Worm (Caenorhabditis elegans): Measurements from ENCODE around the gene F26D2.15.

Gene F26D2.15

DNA sequence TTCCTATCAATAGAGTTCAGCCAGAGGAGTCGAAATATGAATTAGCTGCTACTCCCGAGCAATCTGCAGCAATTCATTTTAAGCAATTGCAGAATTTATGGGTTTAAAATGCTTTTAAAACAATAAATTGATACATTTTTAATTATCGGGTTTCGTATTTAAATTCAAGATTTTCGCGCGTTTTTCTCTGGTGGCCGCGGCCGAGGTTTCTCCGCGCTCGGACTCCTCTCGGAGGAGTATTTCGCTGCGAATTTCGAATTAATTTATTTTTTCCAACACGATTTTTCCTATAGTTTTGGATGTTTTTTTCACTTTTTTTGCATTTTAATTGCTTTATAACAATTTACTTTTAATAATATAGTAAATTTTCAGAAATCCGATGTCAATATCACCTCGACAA is 36.1 kb upstream of the F26D2.15 start, which contains the start of gene F13A7.14:
Gene F13A7.14 (plus strand): TSS at position 373 of the 400 bp plus-strand sequence.
- peak; percentile 22 for TF ChIP-seq lin-13 (tag; optimal IDR thresholded peaks at IDR 0.05)
- no peak for TF ChIP-seq ztf-11 (tag; optimal IDR thresholded peaks at IDR 0.05)
- TF ChIP-seq bed-3 (GFP tag; optimal IDR thresholded peaks at IDR 0.05): no peak
- TF ChIP-seq flh-1 (GFP tag; optimal IDR thresholded peaks at IDR 0.05): no peak
- TF ChIP-seq hlh-1 (tag; optimal IDR thresholded peaks at IDR 0.05): no peak
- TF ChIP-seq ces-1 (GFP tag; optimal IDR thresholded peaks at IDR 0.05): peak; percentile 52
- TF ChIP-seq ham-2 (GFP tag; optimal IDR thresholded peaks at IDR 0.05): no peak
- no peak for TF ChIP-seq snpc-4 (tag; optimal IDR thresholded peaks at IDR 0.05)
- no peak for TF ChIP-seq ceh-39 (tag; optimal IDR thresholded peaks at IDR 0.05)
- no peak for TF ChIP-seq ceh-83 (GFP tag; optimal IDR thresholded peaks at IDR 0.05)
- TF ChIP-seq tbx-8 (GFP tag; optimal IDR thresholded peaks at IDR 0.05): no peak
- no peak for TF ChIP-seq blmp-1 (tag; optimal IDR thresholded peaks at IDR 0.05)
- no peak for TF ChIP-seq nhr-2 (tag; optimal IDR thresholded peaks at IDR 0.05)
- no peak for TF ChIP-seq sem-2 (GFP tag; optimal IDR thresholded peaks at IDR 0.05)
- TF ChIP-seq nhr-237 (tag; optimal IDR thresholded peaks at IDR 0.05): peak; percentile 47
- no peak for TF ChIP-seq elt-3 (tag; optimal IDR thresholded peaks at IDR 0.05)
- TF ChIP-seq pha-4 (tag; optimal IDR thresholded peaks at IDR 0.05): no peak
- TF ChIP-seq nhr-28 (tag; optimal IDR thresholded peaks at IDR 0.05): no peak
- TF ChIP-seq lsy-2 (tag; optimal IDR thresholded peaks at IDR 0.05): peak; percentile 59
- no peak for TF ChIP-seq nhr-12 (tag; optimal IDR thresholded peaks at IDR 0.05)
- no peak for TF ChIP-seq lin-32 (GFP tag; optimal IDR thresholded peaks at IDR 0.05)
- no peak for TF ChIP-seq mls-2 (tag; optimal IDR thresholded peaks at IDR 0.05)
- no peak for TF ChIP-seq unc-62 (GFP tag; optimal IDR thresholded peaks at IDR 0.05)
- no peak for TF ChIP-seq zip-8 (tag; optimal IDR thresholded peaks at IDR 0.05)
- peak; percentile 17 for TF ChIP-seq mep-1 (tag; optimal IDR thresholded peaks at IDR 0.05)
- peak; percentile 38 for TF ChIP-seq sptf-1 (tag; optimal IDR thresholded peaks at IDR 0.05)
- no peak for TF ChIP-seq unc-120 (tag; optimal IDR thresholded peaks at IDR 0.05; ENCODE audit: poor library complexity, severe bottlenecking)
- TF ChIP-seq unc-39 (tag; optimal IDR thresholded peaks at IDR 0.05): no peak
- no peak for TF ChIP-seq mab-5 (tag; optimal IDR thresholded peaks at IDR 0.05)
- no peak for TF ChIP-seq M03D4.4 (tag; optimal IDR thresholded peaks at IDR 0.05)
- TF ChIP-seq drap-1 (GFP tag; optimal IDR thresholded peaks at IDR 0.05): no peak
- no peak for TF ChIP-seq nhr-76 (tag; optimal IDR thresholded peaks at IDR 0.05)
- TF ChIP-seq ceh-43 (GFP tag; optimal IDR thresholded peaks at IDR 0.05): peak; percentile 21

DNA sequence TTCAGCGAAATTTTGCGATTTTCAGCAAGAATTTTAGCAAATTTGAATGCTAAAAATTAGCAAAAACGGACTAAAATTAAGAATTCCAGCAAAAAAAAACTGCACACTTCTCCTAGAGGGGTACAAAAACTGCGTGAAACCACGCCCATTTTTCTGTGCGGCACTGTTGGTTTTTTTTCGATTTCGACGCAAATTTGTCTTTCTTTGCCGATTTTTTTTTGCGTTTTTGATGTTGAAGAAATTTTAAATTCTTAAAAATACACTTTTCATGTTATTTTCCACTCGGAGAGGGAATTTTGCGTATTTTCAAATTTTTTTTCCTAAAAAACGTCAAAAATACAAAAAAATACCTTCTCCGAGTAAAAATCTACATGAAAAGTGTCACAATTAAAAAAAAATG is 33.7 kb upstream of the F26D2.15 start, which contains the start of gene syp-1:
Gene syp-1 (plus strand): TSS at position 301 of the 400 bp plus-strand sequence.
- TF ChIP-seq mab-5 (tag; optimal IDR thresholded peaks at IDR 0.05): no peak
- no peak for TF ChIP-seq lsy-2 (tag; optimal IDR thresholded peaks at IDR 0.05)
- no peak for TF ChIP-seq ces-1 (GFP tag; optimal IDR thresholded peaks at IDR 0.05)

DNA sequence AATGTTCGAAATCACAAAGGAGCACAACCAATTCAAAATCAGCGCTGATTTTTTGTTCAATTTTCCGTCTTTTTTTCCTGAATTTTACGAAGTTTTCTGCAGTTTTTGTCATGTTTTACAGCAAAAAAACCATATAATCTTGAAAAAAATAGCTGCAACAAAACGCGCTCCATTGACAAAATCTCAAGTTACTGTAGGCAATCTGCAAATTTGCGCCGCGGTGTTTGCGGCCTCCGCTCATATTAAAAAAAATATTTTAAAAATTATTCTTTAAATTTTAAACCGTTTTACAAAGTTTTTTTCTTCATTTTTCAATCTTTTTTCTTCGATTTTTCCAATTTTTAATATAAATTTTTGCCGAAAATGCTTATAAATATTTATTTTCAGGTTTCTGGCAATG is 32.3 kb upstream of the F26D2.15 start:
- TF ChIP-seq ces-1 (GFP tag; optimal IDR thresholded peaks at IDR 0.05): no peak
- TF ChIP-seq bed-3 (GFP tag; optimal IDR thresholded peaks at IDR 0.05): no peak
- TF ChIP-seq pha-4 (tag; optimal IDR thresholded peaks at IDR 0.05): no peak
- no peak for TF ChIP-seq nhr-12 (tag; optimal IDR thresholded peaks at IDR 0.05)
- TF ChIP-seq cnd-1 (tag; optimal IDR thresholded peaks at IDR 0.05): no peak
- TF ChIP-seq snpc-4 (tag; optimal IDR thresholded peaks at IDR 0.05): no peak
- TF ChIP-seq nhr-2 (tag; optimal IDR thresholded peaks at IDR 0.05): no peak
- no peak for TF ChIP-seq ceh-43 (GFP tag; optimal IDR thresholded peaks at IDR 0.05)
- TF ChIP-seq lin-32 (GFP tag; optimal IDR thresholded peaks at IDR 0.05): no peak
- TF ChIP-seq unc-120 (tag; optimal IDR thresholded peaks at IDR 0.05; ENCODE audit: poor library complexity, severe bottlenecking): no peak
- no peak for TF ChIP-seq nhr-28 (tag; optimal IDR thresholded peaks at IDR 0.05)
- no peak for TF ChIP-seq elt-1 (tag; optimal IDR thresholded peaks at IDR 0.05; ENCODE audit: borderline replicate concordance, insufficient read depth)
- TF ChIP-seq ham-2 (GFP tag; optimal IDR thresholded peaks at IDR 0.05): no peak
- no peak for TF ChIP-seq sem-2 (GFP tag; optimal IDR thresholded peaks at IDR 0.05)
- TF ChIP-seq lin-13 (tag; optimal IDR thresholded peaks at IDR 0.05): no peak
- no peak for TF ChIP-seq nhr-237 (tag; optimal IDR thresholded peaks at IDR 0.05)
- no peak for TF ChIP-seq lsy-2 (tag; optimal IDR thresholded peaks at IDR 0.05)

DNA sequence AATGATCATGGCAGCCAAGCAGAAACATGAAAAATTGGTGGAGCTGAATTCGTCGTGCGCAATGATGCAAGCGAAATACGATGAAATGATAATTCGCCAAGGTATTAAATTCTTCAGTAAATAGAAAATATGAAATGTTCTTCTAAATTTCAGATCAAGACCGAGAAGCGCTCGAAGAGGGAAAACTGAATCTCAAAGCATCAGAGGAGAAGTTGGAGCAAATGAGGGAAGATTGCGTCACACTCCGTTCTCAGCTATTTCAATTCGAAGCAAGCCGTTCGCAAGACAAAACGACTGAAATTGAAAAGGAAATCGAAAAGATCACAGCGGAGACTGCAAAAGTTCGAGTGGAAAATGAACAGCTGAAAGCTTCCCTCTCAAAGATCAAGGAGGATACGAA is 31.3 kb upstream of the F26D2.15 start:
- TF ChIP-seq zip-8 (tag; optimal IDR thresholded peaks at IDR 0.05) (peak; percentile 57), mls-2 (tag; optimal IDR thresholded peaks at IDR 0.05) (no peak)
